Worm (Caenorhabditis elegans): ENCODE data around the gene bath-2.

ce11 chrII:1946427-1946826 lies 23.9 kb upstream of the bath-2 start, which contains the start of gene math-48:
- TF ChIP-seq fkh-10 (GFP tag; optimal IDR thresholded peaks at IDR 0.05), result no peak
- TF ChIP-seq ceh-31 (tag; optimal IDR thresholded peaks at IDR 0.05), result no peak
